Worm (Caenorhabditis elegans): ENCODE results near the gene madf-4.

- no peak for TF ChIP-seq ztf-29 (GFP tag; IDR thresholded peaks at IDR 0.05)
- no peak for TF ChIP-seq flt-1 (GFP tag; IDR thresholded peaks at IDR 0.05)
- TF ChIP-seq T22C8.4 (GFP tag; IDR thresholded peaks at IDR 0.05) = no peak
- TF ChIP-seq ztf-23 (GFP tag; IDR thresholded peaks at IDR 0.05) = no peak
- TF ChIP-seq med-1 (GFP tag; optimal IDR thresholded peaks at IDR 0.05; ENCODE audit: insufficient read depth) = no peak
- TF ChIP-seq klf-2 (GFP tag; conservative IDR thresholded peaks at IDR 0.05) = no peak
- no peak for TF ChIP-seq ref-1 (GFP tag; conservative IDR thresholded peaks at IDR 0.05)
Observed at ce11 chrV:9952396-9952795, 9.9 kb downstream of the madf-4 start, which contains the start of gene mam-5.

Data from whole organism, midembryonic.